Worm (Caenorhabditis elegans): Measurements from ENCODE around the gene prx-10.

DNA sequence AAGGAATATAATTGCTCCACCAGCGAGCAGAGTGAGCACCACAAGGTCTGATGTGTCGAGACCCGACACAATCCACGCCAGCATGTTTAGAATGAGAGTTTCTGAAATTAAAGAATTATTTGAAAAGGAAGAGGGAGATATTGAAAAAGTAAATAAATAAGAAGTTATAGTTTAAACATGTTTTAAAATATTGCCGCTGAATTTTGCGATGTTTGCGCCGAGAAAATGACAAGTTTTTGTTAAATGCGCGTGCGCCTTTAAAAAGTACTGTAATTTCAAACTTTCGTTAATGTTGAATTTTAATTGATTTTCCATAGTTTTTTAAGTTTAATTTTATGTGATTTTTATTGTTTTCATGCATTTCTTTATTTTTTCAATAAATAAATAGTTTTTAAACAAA lies 36.6 kb upstream of the prx-10 start, which contains the start of gene emb-8:
- TF ChIP-seq cog-1 (tag; optimal IDR thresholded peaks at IDR 0.05): no peak
- no peak for TF ChIP-seq tab-1 (GFP tag; IDR thresholded peaks at IDR 0.05)
- no peak for TF ChIP-seq ref-1 (GFP tag; conservative IDR thresholded peaks at IDR 0.05)
- no peak for TF ChIP-seq ztf-29 (GFP tag; IDR thresholded peaks at IDR 0.05)
- no peak for TF ChIP-seq flt-1 (GFP tag; IDR thresholded peaks at IDR 0.05)
- no peak for TF ChIP-seq med-1 (GFP tag; optimal IDR thresholded peaks at IDR 0.05; ENCODE audit: insufficient read depth)
- TF ChIP-seq T22C8.4 (GFP tag; IDR thresholded peaks at IDR 0.05): no peak
- TF ChIP-seq ztf-23 (GFP tag; IDR thresholded peaks at IDR 0.05): no peak

Data from whole organism, midembryonic.